Worm (Caenorhabditis elegans): ENCODE results near the gene C01G12.16.

DNA sequence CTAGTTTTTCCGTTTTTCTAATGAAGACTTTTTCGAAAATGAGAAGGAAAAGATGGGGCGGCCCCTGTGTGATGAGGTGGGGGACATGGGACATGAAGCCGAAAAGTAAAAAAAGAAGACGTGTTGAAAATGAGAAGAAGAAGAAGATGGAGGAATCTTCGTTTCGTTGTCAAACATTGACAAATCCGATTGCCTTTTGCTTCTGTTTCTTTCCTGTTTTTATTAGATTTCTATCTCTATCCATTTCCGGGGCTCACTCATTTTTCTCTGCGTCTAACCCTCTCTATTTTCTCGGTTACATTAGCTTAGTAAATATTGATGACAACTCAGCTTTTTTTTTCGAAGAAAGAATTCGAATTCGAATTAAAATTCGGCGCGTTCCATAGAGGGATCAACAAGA is 41.3 kb upstream of the C01G12.16 start:
- no peak for TF ChIP-seq ceh-30 (tag; optimal IDR thresholded peaks at IDR 0.05)
- no peak for TF ChIP-seq syd-9 (tag; optimal IDR thresholded peaks at IDR 0.05)
